Worm (Caenorhabditis elegans): ENCODE data around the gene B0334.13.
A peak's percentile ranks its signal among the peaks of the same experiment; 100 is the strongest.

B0334.13 gene

ce11 chrII:11455715-11456114 lies 32.4 kb upstream of the B0334.13 start:
- TF ChIP-seq F37B4.10 (GFP tag; IDR thresholded peaks at IDR 0.05) (no peak), lin-26 (GFP tag; IDR thresholded peaks at IDR 0.05) (no peak), snpc-4 (GFP tag; optimal IDR thresholded peaks at IDR 0.05) (no peak), snpc-4 (tag; optimal IDR thresholded peaks at IDR 0.05) (no peak), sdz-38 (tag; optimal IDR thresholded peaks at IDR 0.05) (no peak), lir-1 (GFP tag; conservative IDR thresholded peaks at IDR 0.05) (no peak), aptf-3 (GFP tag; IDR thresholded peaks at IDR 0.05) (no peak), cebp-1 (GFP tag; IDR thresholded peaks at IDR 0.05) (no peak), cebp-1 (tag; optimal IDR thresholded peaks at IDR 0.05) (peak; percentile 3), pha-4 (tag; optimal IDR thresholded peaks at IDR 0.05) (no peak), lin-40 (tag; optimal IDR thresholded peaks at IDR 0.05) (no peak), hrde-1 (tag; optimal IDR thresholded peaks at IDR 0.05; ENCODE audit: borderline replicate concordance) (peak; percentile 68), hmg-20 (GFP tag; IDR thresholded peaks at IDR 0.05) (no peak), nhr-120 (GFP tag; IDR thresholded peaks at IDR 0.05) (no peak), dpff-1 (tag; optimal IDR thresholded peaks at IDR 0.05) (no peak), ccch-3 (GFP tag; optimal IDR thresholded peaks at IDR 0.05) (no peak), Y67H2A.10 (GFP tag; conservative IDR thresholded peaks at IDR 0.05) (no peak), bed-2 (GFP tag; IDR thresholded peaks at IDR 0.05) (no peak), tbp1 (GFP tag; optimal IDR thresholded peaks at IDR 0.05) (peak; percentile 0), cebp-2 (GFP tag; IDR thresholded peaks at IDR 0.05) (no peak), F52B5.7 (tag; optimal IDR thresholded peaks at IDR 0.05) (no peak), F33H1.4 (GFP tag; IDR thresholded peaks at IDR 0.05) (peak; percentile 26; the same call in 1 of the 2 replicates), zim-3 (tag; optimal IDR thresholded peaks at IDR 0.05) (no peak), lin-54 (GFP tag; optimal IDR thresholded peaks at IDR 0.05) (peak; percentile 21), mes-4 (tag; optimal IDR thresholded peaks at IDR 0.05) (no peak), attf-5 (GFP tag; optimal IDR thresholded peaks at IDR 0.05) (no peak), nfya-1 (tag; optimal IDR thresholded peaks at IDR 0.05; ENCODE audit: borderline replicate concordance, insufficient read depth) (no peak), tbx-9 (tag; optimal IDR thresholded peaks at IDR 0.05; ENCODE audit: borderline replicate concordance) (no peak), madf-10 (tag; optimal IDR thresholded peaks at IDR 0.05) (no peak), lag-1 (GFP tag; IDR thresholded peaks at IDR 0.05) (no peak), dox-1 (GFP tag; IDR thresholded peaks at IDR 0.05) (no peak), rec-8 (tag; optimal IDR thresholded peaks at IDR 0.05) (no peak), repo-1 (tag; optimal IDR thresholded peaks at IDR 0.05) (peak; percentile 24), F22D6.2 (tag; optimal IDR thresholded peaks at IDR 0.05) (no peak), chd-7 (tag; optimal IDR thresholded peaks at IDR 0.05) (no peak), nhr-90 (tag; optimal IDR thresholded peaks at IDR 0.05) (no peak), egl-44 (GFP tag; IDR thresholded peaks at IDR 0.05) (peak; percentile 43; the same call in 1 of the 2 replicates), F49E8.2 (tag; optimal IDR thresholded peaks at IDR 0.05; ENCODE audit: insufficient read depth) (peak; percentile 42), B0336.3 (GFP tag; IDR thresholded peaks at IDR 0.05) (no peak), ztf-18 (tag; optimal IDR thresholded peaks at IDR 0.05) (no peak), ekl-4 (GFP tag; IDR thresholded peaks at IDR 0.05) (peak; percentile 68; the same call in 1 of the 2 replicates), rcor-1 (GFP tag; IDR thresholded peaks at IDR 0.05) (no peak), ceh-100 (GFP tag; IDR thresholded peaks at IDR 0.05) (no peak), Y56A3A.18 (GFP tag; IDR thresholded peaks at IDR 0.05) (no peak), T26A5.8 (tag; optimal IDR thresholded peaks at IDR 0.05) (no peak), ztf-25 (GFP tag; IDR thresholded peaks at IDR 0.05) (no peak), B0261.1 (tag; optimal IDR thresholded peaks at IDR 0.05) (no peak), him-1 (tag; optimal IDR thresholded peaks at IDR 0.05) (peak; percentile 31), lsy-27 (tag; optimal IDR thresholded peaks at IDR 0.05; ENCODE audit: borderline replicate concordance, insufficient read depth) (no peak), mxl-1 (tag; optimal IDR thresholded peaks at IDR 0.05) (no peak)
